Fruit fly (Drosophila melanogaster): ENCODE data around the gene DppIII.
A peak's percentile ranks its signal among the peaks of the same experiment; 100 is the strongest.

The DppIII gene

dm6 chr3R:8349449-8350115 lies 5.4 kb downstream of the DppIII start, which contains the start of gene Atg13:
TSS of gene Atg13 (plus strand) at chr3R:8349815.
- TF ChIP-seq CG8478 (optimal IDR thresholded peaks at IDR 0.05) (no peak), CTCF (optimal IDR thresholded peaks at IDR 0.05) (no peak)

- TF ChIP-seq CG8478 (optimal IDR thresholded peaks at IDR 0.05): no peak
- no peak for TF ChIP-seq CTCF (optimal IDR thresholded peaks at IDR 0.05)
Measured at dm6 chr3R:8352961-8353728, 8.9 kb downstream of the DppIII start.

dm6 chr3R:8353994-8354393 lies 9.8 kb downstream of the DppIII start:
- no peak for TF ChIP-seq CG8478 (optimal IDR thresholded peaks at IDR 0.05)
- no peak for TF ChIP-seq CTCF (optimal IDR thresholded peaks at IDR 0.05)

DNA sequence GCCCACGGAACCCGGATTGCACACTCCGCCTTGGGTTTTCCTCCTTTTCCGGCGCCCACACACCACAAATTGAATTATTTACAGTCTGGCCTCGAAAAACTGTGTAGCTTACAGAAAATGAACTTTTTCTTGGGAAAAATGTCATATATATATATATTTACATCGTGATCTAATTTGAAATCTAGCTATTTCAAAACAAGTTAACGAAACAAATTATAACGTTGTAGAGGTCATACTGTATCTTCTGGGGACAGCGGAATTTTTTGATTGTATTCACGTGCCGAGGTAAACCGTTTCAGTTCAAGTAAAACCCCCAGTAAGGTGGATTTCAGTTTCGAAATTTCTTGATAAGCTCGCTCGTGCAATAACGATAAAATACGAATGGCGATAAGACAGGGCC lies 10.3 kb downstream of the DppIII start:
- TF ChIP-seq CG8478 (optimal IDR thresholded peaks at IDR 0.05): no peak
- no peak for TF ChIP-seq CTCF (optimal IDR thresholded peaks at IDR 0.05)

DNA sequence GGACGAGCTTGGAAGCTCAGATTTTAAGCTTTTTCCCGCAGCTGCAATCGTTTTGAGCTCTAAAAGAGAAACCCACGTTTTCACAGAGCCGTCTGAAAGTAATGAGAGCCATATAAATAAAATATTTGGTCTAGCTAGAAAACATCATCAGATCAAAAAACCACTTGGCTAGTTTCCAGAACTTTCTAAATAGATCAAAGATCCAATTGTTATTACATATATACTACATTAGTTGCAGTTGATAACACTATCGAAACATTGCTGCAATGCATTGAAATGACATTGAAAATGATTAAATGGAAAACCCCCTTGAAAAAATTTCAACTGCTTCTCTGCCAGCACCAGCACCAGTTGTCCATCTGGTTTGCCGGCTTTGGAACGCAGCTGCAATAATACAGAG lies 10.8 kb downstream of the DppIII start:
- no peak for TF ChIP-seq CG8478 (optimal IDR thresholded peaks at IDR 0.05)
- TF ChIP-seq CTCF (optimal IDR thresholded peaks at IDR 0.05): no peak

- TF ChIP-seq CG8478 (optimal IDR thresholded peaks at IDR 0.05) (no peak), CTCF (optimal IDR thresholded peaks at IDR 0.05) (no peak)
Measured at dm6 chr3R:8355579-8355978, 11.4 kb downstream of the DppIII start.

- TF ChIP-seq CTCF (optimal IDR thresholded peaks at IDR 0.05) (peak in 1 of 2 experiments; percentile 25), CG8478 (optimal IDR thresholded peaks at IDR 0.05) (no peak)
Measured at dm6 chr3R:8356626-8357290, 12.6 kb downstream of the DppIII start, which contains the start of gene stck. TSS of gene stck (plus strand) at chr3R:8356978.

- no peak for TF ChIP-seq CTCF (optimal IDR thresholded peaks at IDR 0.05)
- TF ChIP-seq CG8478 (optimal IDR thresholded peaks at IDR 0.05): no peak
Measured at dm6 chr3R:8357372-8357992, 13.3 kb downstream of the DppIII start.

DNA sequence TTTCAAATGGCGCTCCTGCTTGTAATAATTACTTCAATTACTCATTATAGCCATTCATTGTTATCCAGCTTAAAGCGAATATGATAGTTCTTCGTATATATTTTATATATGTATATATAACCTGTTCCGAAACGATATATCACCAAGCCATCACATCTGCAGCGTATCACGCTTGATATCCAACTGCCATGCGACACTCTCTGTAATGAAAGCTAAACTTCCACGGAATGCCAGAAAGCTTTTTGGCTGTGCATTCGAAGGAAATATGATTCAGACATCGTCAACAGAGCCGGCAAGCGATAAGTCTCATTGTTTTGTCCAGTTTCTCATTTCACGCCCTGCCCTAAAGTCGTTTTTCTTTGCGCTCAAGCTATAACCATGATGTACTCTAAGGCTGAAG lies 13.8 kb downstream of the DppIII start:
- TF ChIP-seq CTCF (optimal IDR thresholded peaks at IDR 0.05): no peak
- TF ChIP-seq CG8478 (optimal IDR thresholded peaks at IDR 0.05): no peak

DNA sequence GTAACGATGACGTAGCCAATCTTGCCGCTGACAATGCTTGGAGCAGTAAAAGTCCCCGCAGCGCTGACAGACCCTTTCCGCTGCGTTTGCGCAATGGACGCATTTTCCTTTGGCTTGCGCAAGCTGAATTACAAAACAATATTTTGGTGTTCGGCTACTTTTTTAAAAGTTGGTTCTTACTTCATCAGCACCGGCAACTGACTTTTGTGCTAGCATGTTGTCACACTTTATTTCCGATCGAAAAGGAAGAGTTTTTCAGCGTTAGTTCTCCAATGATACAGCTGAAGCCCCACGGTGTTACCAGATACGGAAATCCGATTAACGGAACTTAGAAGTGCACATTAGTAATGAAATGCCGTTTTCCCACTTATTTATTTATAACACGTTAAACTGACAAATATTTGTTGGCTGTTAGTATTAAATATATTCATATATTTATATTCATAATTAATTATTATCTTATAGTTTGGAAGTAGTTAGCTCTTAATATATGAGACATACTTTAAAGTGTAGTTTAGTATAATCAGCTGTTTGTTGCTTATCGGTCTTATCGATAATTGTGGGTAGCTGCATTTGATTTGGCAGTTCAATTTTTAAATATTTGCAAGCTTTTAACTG lies 18.2 kb downstream of the DppIII start, which contains the start of the genes Veneno and CG7963:
TSS of gene Veneno (minus strand) at position 296 of the 618 bp plus-strand sequence.
TSS of gene CG7963 (plus strand) at position 568 of the 618 bp plus-strand sequence.
- TF ChIP-seq CG8478 (optimal IDR thresholded peaks at IDR 0.05) (no peak), CTCF (optimal IDR thresholded peaks at IDR 0.05) (no peak)

- TF ChIP-seq CG8478 (optimal IDR thresholded peaks at IDR 0.05) (no peak), CTCF (optimal IDR thresholded peaks at IDR 0.05) (no peak)
Measured at dm6 chr3R:8368553-8368952, 24.4 kb downstream of the DppIII start.

dm6 chr3R:8389636-8390035 lies 45.4 kb downstream of the DppIII start:
- TF ChIP-seq CTCF (optimal IDR thresholded peaks at IDR 0.05): peak; percentile 85 to 87
- TF ChIP-seq CG8478 (optimal IDR thresholded peaks at IDR 0.05): no peak
